Fruit fly (Drosophila melanogaster): ENCODE data around the gene CG10096.

DNA sequence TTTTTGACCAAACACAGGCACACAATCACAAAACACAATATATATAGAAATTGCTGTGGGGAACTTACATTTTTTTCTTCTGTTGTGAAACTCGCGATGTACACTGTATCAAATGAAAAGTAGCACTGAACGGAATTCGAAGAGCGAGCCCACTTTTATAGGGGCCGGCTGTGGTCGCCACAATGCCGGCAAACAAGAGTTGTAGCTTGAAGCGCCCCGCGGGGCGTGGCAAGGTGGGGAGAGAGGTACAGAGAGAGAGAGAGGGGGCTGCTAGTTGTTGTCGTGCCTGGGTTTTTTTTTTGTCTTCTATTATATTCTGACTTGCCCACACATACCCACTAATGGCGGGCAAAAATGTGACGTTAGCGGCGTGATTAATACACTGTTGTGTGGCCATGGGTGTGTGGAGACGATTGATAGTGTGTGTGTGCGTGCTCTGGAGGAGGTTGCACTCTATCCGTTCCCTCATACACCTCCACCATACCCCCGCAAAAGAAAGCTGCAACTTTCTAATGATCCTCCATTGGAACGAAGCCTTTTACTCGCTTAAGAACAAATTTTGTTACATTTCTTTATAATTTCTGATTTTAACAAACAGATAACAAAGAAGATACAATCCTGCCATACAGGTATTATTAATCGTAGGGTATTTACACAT is 26.5 kb downstream of the CG10096 start, which contains the start of gene GstD1:
- TF ChIP-seq sisA (GFP tag; IDR thresholded peaks at IDR 0.05) (no peak), kay (GFP tag; optimal IDR thresholded peaks at IDR 0.05) (peak; percentile 66), CG18764 (GFP tag; optimal IDR thresholded peaks at IDR 0.05) (no peak), run (tag; optimal IDR thresholded peaks at IDR 0.05) (no peak), CG6813 (GFP tag; optimal IDR thresholded peaks at IDR 0.05) (no peak), Mad (GFP tag; optimal IDR thresholded peaks at IDR 0.05) (no peak), CG4404 (GFP tag; IDR thresholded peaks at IDR 0.05) (no peak), ken (GFP tag; IDR thresholded peaks at IDR 0.05) (no peak), CG8089 (GFP tag; optimal IDR thresholded peaks at IDR 0.05) (no peak)
